Fruit fly (Drosophila melanogaster): ENCODE data around the gene IP3K1.

DNA sequence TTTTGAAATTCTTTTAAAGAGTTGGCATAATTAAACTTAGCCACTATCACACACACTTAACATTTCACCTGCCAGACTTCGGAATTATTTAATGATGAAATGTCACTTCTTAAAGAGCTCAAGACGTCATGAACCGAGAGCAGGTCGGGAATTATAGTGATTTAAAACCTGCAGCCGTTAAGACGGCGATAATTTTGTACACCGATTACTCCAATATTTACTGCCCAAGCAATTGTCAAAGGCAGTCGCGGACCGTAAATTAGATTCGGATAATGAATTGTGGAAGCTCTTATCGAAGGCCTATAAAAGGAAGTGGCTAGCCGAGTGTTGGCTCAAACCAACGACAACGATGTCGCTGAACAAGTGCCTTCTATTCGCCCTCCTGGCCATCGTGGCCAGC lies 13.4 kb upstream of the IP3K1 start, which contains the start of gene CG17633:
- TF ChIP-seq Ets98B (GFP tag; IDR thresholded peaks at IDR 0.05): no peak
- TF ChIP-seq EcR (GFP tag; optimal IDR thresholded peaks at IDR 0.05): no peak
- no peak for TF ChIP-seq CG34367 (tag; optimal IDR thresholded peaks at IDR 0.05)
- TF ChIP-seq CG9948 (tag; optimal IDR thresholded peaks at IDR 0.05): no peak
- TF ChIP-seq CG8301 (tag; optimal IDR thresholded peaks at IDR 0.05): no peak
- TF ChIP-seq D1 (tag; optimal IDR thresholded peaks at IDR 0.05): no peak
- no peak for TF ChIP-seq rn (GFP tag; IDR thresholded peaks at IDR 0.05)
- no peak for TF ChIP-seq CG14655 (GFP tag; optimal IDR thresholded peaks at IDR 0.05)
- no peak for TF ChIP-seq CG15710 (tag; optimal IDR thresholded peaks at IDR 0.05)
- no peak for TF ChIP-seq CG17806 (tag; optimal IDR thresholded peaks at IDR 0.05)
- no peak for TF ChIP-seq CG8159 (tag; optimal IDR thresholded peaks at IDR 0.05)
- no peak for TF ChIP-seq Pif1A (GFP tag; optimal IDR thresholded peaks at IDR 0.05)
- no peak for TF ChIP-seq CG12605 (GFP tag; IDR thresholded peaks at IDR 0.05)
